Fruit fly (Drosophila melanogaster) whole organism: Measurements from ENCODE around the gene CG43245.

Experiments
- EcR ChIP-seq, 2 experiments: fragments of >200 bp; optimal IDR thresholded peaks; 2 replicates each; lab custom pipeline; 2017; ENCODE audit warnings: missing biosample characterization in 2 of 2, missing genetic modification characterization in 2 of 2, missing genetic modification reagents in 2 of 2
- pan ChIP-seq: fragments of >200 bp; optimal IDR thresholded peaks from 2 replicates; lab custom pipeline; 2017
- psq ChIP-seq: fragments of >200 bp; optimal IDR thresholded peaks from 2 replicates; lab custom pipeline; 2017
- usp ChIP-seq: fragments of >200 bp; optimal IDR thresholded peaks from 2 replicates; lab custom pipeline; 2017; ENCODE audit warnings: missing biosample characterization, missing genetic modification characterization, mixed read lengths

- TF ChIP-seq EcR (GFP tag; optimal IDR thresholded peaks at IDR 0.05; lab: Kevin White, UChicago) = no peak
- TF ChIP-seq usp = no peak
- TF ChIP-seq psq (lab: Kevin White, UChicago) = no peak
- TF ChIP-seq pan (lab: Kevin White, UChicago) = no peak
Measured at dm6 chr3L:10799988-10800387, 28.3 kb downstream of the CG43245 start.
